Worm (Caenorhabditis elegans) whole organism, early embryonic: ENCODE data around the gene T22C8.3.

ENCODE experiments used
- F13C5.2 ChIP-seq: sonication (generic microtip); optimal IDR thresholded peaks from 2 replicates; lab custom pipeline; 2017; ENCODE audit warnings: mild to moderate bottlenecking, missing genetic modification characterization, inconsistent platforms, missing compliant biosample characterization
- aly-1 ChIP-seq: sonication (generic microtip); optimal IDR thresholded peaks from 2 replicates; lab custom pipeline; 2016; ENCODE audit warnings: missing genetic modification characterization, missing compliant biosample characterization
- ama-1 ChIP-seq: fragments of 150-350 bp; optimal IDR thresholded peaks from 2 replicates; lab custom pipeline; 2014
- ceh-13 ChIP-seq: fragments of 200-800 bp; sonication (Bioruptor generic); optimal IDR thresholded peaks from 2 replicates; lab custom pipeline; 2018; ENCODE audit warnings: mild to moderate bottlenecking, missing genetic modification characterization, missing compliant biosample characterization
- ceh-36 ChIP-seq: sonication (generic microtip); optimal IDR thresholded peaks from 2 replicates; lab custom pipeline; 2016; ENCODE audit warnings: missing genetic modification characterization, inconsistent platforms, missing compliant biosample characterization
- ets-7 ChIP-seq: sonication (generic microtip); optimal IDR thresholded peaks from 2 replicates; lab custom pipeline; 2016; ENCODE audit warnings: missing genotype, missing genetic modification characterization, missing compliant biosample characterization
- flt-1 ChIP-seq: fragments of 200-800 bp; sonication (Bioruptor generic); IDR thresholded peaks from 2 replicates; pipeline ENCODE4 v1.3.6; 2022; ENCODE audit warnings: missing genetic modification characterization, missing compliant biosample characterization
- hmbx-1 ChIP-seq: sonication (generic microtip); optimal IDR thresholded peaks from 2 replicates; lab custom pipeline; 2016; ENCODE audit warnings: mild to moderate bottlenecking, missing genetic modification characterization, missing compliant biosample characterization
- hmg-4 ChIP-seq: fragments of 200-800 bp; sonication (Bioruptor generic); optimal IDR thresholded peaks from 2 replicates; lab custom pipeline; 2018; ENCODE audit warnings: mild to moderate bottlenecking, missing genetic modification characterization, missing compliant biosample characterization
- hnd-1 ChIP-seq: sonication (generic microtip); optimal IDR thresholded peaks from 2 replicates; lab custom pipeline; 2016; ENCODE audit warnings: missing genetic modification characterization, missing compliant biosample characterization
- scrt-1 ChIP-seq: fragments of 200-800 bp; sonication (Bioruptor generic); IDR thresholded peaks from 2 replicates; pipeline ENCODE4 v1.3.6; 2022; ENCODE audit warnings: missing genetic modification characterization, missing compliant biosample characterization
- tbx-11 ChIP-seq: fragments of 200-800 bp; sonication (Bioruptor generic); IDR thresholded peaks from 2 replicates; pipeline ENCODE4 v1.3.6; 2022; ENCODE audit warnings: missing genetic modification characterization, missing compliant biosample characterization

DNA sequence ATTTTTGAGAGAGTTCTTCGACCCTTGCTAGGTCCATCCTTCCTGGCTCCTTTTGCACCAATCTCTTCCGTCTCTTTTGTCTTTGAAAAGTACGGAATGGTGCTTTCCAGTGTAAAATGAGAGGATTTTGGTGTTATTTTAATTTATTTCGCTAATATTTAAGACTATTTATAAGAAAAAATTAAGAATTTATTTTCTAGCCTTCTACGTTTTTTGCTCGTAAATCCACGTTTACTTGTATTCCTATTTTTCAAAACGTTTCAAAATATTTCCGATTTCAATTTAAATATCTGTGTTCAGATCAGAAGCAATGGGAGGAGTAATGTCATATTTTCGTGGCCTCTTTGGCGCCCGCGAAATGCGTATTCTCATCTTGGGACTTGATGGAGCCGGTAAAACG, 40.1 kb downstream of the T22C8.3 start, which contains the start of gene arl-1:
- TF ChIP-seq ama-1 (lab: Kevin White, UChicago) (no peak), aly-1 (tag; lab: Kevin White, UChicago) (no peak), ceh-36 (tag; lab: Kevin White, UChicago) (no peak), hmbx-1 (no peak), tbx-11 (GFP tag; lab: Robert Waterston, UW) (no peak), flt-1 (GFP tag; lab: Robert Waterston, UW) (no peak), F13C5.2 (no peak), ets-7 (tag; lab: Kevin White, UChicago) (no peak), hnd-1 (tag; lab: Kevin White, UChicago) (no peak), ceh-13 (GFP tag; lab: Kevin White, UChicago) (no peak), hmg-4 (GFP tag; lab: Kevin White, UChicago) (no peak), scrt-1 (GFP tag; lab: Robert Waterston, UW) (no peak)
